Fruit fly (Drosophila melanogaster) whole organism, embryonic: ENCODE results near the gene MED14.

Experiments
- B-H1 ChIP-seq: fragments of 200-800 bp; sonication (Bioruptor generic); IDR thresholded peaks from 3 replicates; pipeline ENCODE4 v1.3.6; 2022; ENCODE audit warnings: missing biosample characterization, missing genetic modification characterization
- B-H2 ChIP-seq: fragments of 200-800 bp; sonication (Bioruptor generic); optimal IDR thresholded peaks from 2 replicates; lab custom pipeline; 2018; ENCODE audit warnings: missing biosample characterization, mild to moderate bottlenecking, missing genetic modification characterization
- CG1024 ChIP-seq: fragments of 200-800 bp; sonication (Bioruptor generic); IDR thresholded peaks from 2 replicates; pipeline ENCODE4 v1.3.6; 2022; ENCODE audit warnings: missing biosample characterization, missing genetic modification characterization
- CG10654 ChIP-seq: fragments of 200-800 bp; sonication (Bioruptor generic); optimal IDR thresholded peaks from 2 replicates; lab custom pipeline; 2016; ENCODE audit warnings: missing biosample characterization, missing genetic modification characterization
- CG11560 ChIP-seq: fragments of 200-800 bp; sonication (Bioruptor generic); IDR thresholded peaks from 3 replicates; pipeline ENCODE4 v1.3.6; 2022; ENCODE audit warnings: missing biosample characterization, missing genetic modification characterization
- CG12071 ChIP-seq: fragments of 200-800 bp; sonication (Bioruptor generic); optimal IDR thresholded peaks from 3 replicates; lab custom pipeline; 2018; ENCODE audit warnings: missing biosample characterization, mild to moderate bottlenecking, missing genetic modification characterization
- CG17612 ChIP-seq: fragments of 200-800 bp; sonication (Bioruptor generic); IDR thresholded peaks from 2 replicates; pipeline ENCODE4 v1.3.6; 2022; ENCODE audit warnings: missing biosample characterization, missing genetic modification characterization
- CG18476 ChIP-seq: fragments of 200-800 bp; sonication (Bioruptor generic); optimal IDR thresholded peaks from 2 replicates; lab custom pipeline; 2016; ENCODE audit warnings: missing biosample characterization, mild to moderate bottlenecking, missing genetic modification characterization
- CG18764 ChIP-seq: fragments of 200-800 bp; sonication (Bioruptor generic); optimal IDR thresholded peaks from 3 replicates; lab custom pipeline; 2016; ENCODE audit warnings: missing biosample characterization, missing genetic modification characterization
- CG2129 ChIP-seq: fragments of 200-800 bp; sonication (Bioruptor generic); IDR thresholded peaks from 2 replicates; pipeline ENCODE4 v1.3.6; 2022; ENCODE audit warnings: missing biosample characterization, missing genetic modification characterization; ENCODE audit not compliant: partially characterized antibody
- CG3163 ChIP-seq: fragments of 200-800 bp; sonication (Bioruptor generic); optimal IDR thresholded peaks from 3 replicates; lab custom pipeline; 2016; ENCODE audit warnings: missing biosample characterization, missing genetic modification characterization
- CG32772 ChIP-seq: fragments of 200-800 bp; sonication (Bioruptor generic); IDR thresholded peaks from 2 replicates; pipeline ENCODE4 v1.3.6; 2022; ENCODE audit warnings: missing biosample characterization, missing genetic modification characterization
- CG3726 ChIP-seq: fragments of 200-800 bp; sonication (Bioruptor generic); IDR thresholded peaks from 3 replicates; pipeline ENCODE4, ENCODE4 v1.3.6; 2022; ENCODE audit warnings: missing biosample characterization, missing genetic modification characterization
- CG4854 ChIP-seq: fragments of 200-800 bp; sonication (Bioruptor generic); optimal IDR thresholded peaks from 2 replicates; lab custom pipeline; 2016; ENCODE audit warnings: missing biosample characterization, missing genetic modification characterization, inconsistent platforms
- CG5953 ChIP-seq: fragments of 200-800 bp; sonication (Bioruptor generic); IDR thresholded peaks from 2 replicates; pipeline ENCODE4 v1.3.6; 2022; ENCODE audit warnings: missing biosample characterization, missing genetic modification characterization
- CG6791 ChIP-seq: fragments of 200-800 bp; sonication (Bioruptor generic); IDR thresholded peaks from 3 replicates; pipeline ENCODE4 v1.3.6; 2022; ENCODE audit warnings: missing biosample characterization, missing genetic modification characterization; ENCODE audit not compliant: partially characterized antibody
- CG7963 ChIP-seq: fragments of 200-800 bp; sonication (Bioruptor generic); IDR thresholded peaks from 3 replicates; pipeline ENCODE4 v1.3.6; 2022; ENCODE audit warnings: missing biosample characterization, missing genetic modification characterization; ENCODE audit not compliant: partially characterized antibody
- CG9215 ChIP-seq: fragments of 200-800 bp; sonication (Bioruptor generic); IDR thresholded peaks from 2 replicates; pipeline ENCODE4 v1.3.6; 2022; ENCODE audit warnings: missing biosample characterization, missing genetic modification characterization
- Chrac-16 ChIP-seq: fragments of 200-800 bp; sonication (Bioruptor generic); optimal IDR thresholded peaks from 3 replicates; lab custom pipeline; 2016; ENCODE audit warnings: missing biosample characterization, missing genetic modification characterization
- Gsc ChIP-seq: fragments of 200-800 bp; sonication (Bioruptor generic); IDR thresholded peaks from 2 replicates; pipeline ENCODE4 v1.3.6; 2022; ENCODE audit warnings: missing biosample characterization, missing genetic modification characterization
- HLH3B ChIP-seq: fragments of 200-800 bp; sonication (Bioruptor generic); IDR thresholded peaks from 2 replicates; pipeline ENCODE4 v1.3.6; 2022; ENCODE audit warnings: missing biosample characterization, missing genetic modification characterization
- HLH4C ChIP-seq: fragments of 200-800 bp; sonication (Bioruptor generic); IDR thresholded peaks from 3 replicates; pipeline ENCODE4 v1.3.6; 2022; ENCODE audit warnings: missing biosample characterization, missing genetic modification characterization; ENCODE audit not compliant: partially characterized antibody
- HLHmδ ChIP-seq: fragments of 200-800 bp; sonication (Bioruptor generic); optimal IDR thresholded peaks from 2 replicates; lab custom pipeline; 2018; ENCODE audit warnings: missing biosample characterization, mild to moderate bottlenecking, missing genetic modification characterization, moderate library complexity
- Lhr ChIP-seq: fragments of 200-800 bp; sonication (Bioruptor generic); optimal IDR thresholded peaks from 3 replicates; lab custom pipeline; 2017; ENCODE audit warnings: mild to moderate bottlenecking, missing biosample characterization, missing genetic modification reagents, missing genetic modification characterization
- Meics ChIP-seq: fragments of 200-800 bp; sonication (Bioruptor generic); optimal IDR thresholded peaks from 2 replicates; lab custom pipeline; 2017; ENCODE audit warnings: missing biosample characterization, mild to moderate bottlenecking, missing genetic modification characterization
- Neu2 ChIP-seq: fragments of 200-800 bp; sonication (Bioruptor generic); optimal IDR thresholded peaks from 3 replicates; lab custom pipeline; 2016; ENCODE audit warnings: missing biosample characterization, missing genetic modification characterization, borderline replicate concordance
- Sry-δ ChIP-seq: fragments of 200-800 bp; sonication (Bioruptor generic); optimal IDR thresholded peaks from 2 replicates; lab custom pipeline; 2016; ENCODE audit warnings: missing biosample characterization, missing genetic modification characterization
- ash1 ChIP-seq: fragments of 200-800 bp; sonication (Bioruptor generic); optimal IDR thresholded peaks from 2 replicates; lab custom pipeline; 2018; ENCODE audit warnings: missing biosample characterization, mild to moderate bottlenecking, missing genetic modification characterization
- chn ChIP-seq: fragments of 200-800 bp; sonication (Bioruptor generic); optimal IDR thresholded peaks from 2 replicates; lab custom pipeline; 2016; ENCODE audit warnings: missing biosample characterization, missing genetic modification characterization
- disco-r ChIP-seq: fragments of 200-800 bp; sonication (Bioruptor generic); optimal IDR thresholded peaks from 2 replicates; lab custom pipeline; 2016; ENCODE audit warnings: missing biosample characterization, missing genetic modification characterization
- emc ChIP-seq: fragments of 200-800 bp; sonication (Bioruptor generic); optimal IDR thresholded peaks from 2 replicates; lab custom pipeline; 2016; ENCODE audit warnings: missing biosample characterization, missing genetic modification characterization
- eve ChIP-seq, 2 experiments: fragments of >200 bp; optimal IDR thresholded peaks; 2 replicates each; lab custom pipeline; 2017; ENCODE audit warnings: missing biosample characterization in 2 of 2, missing genetic modification characterization in 2 of 2
- exex ChIP-seq: fragments of 200-800 bp; sonication (Bioruptor generic); optimal IDR thresholded peaks from 4 replicates; lab custom pipeline; 2018; ENCODE audit warnings: missing biosample characterization, mild to moderate bottlenecking, missing genetic modification characterization, moderate library complexity
- fd102C ChIP-seq: fragments of 200-800 bp; sonication (Bioruptor generic); optimal IDR thresholded peaks from 2 replicates; lab custom pipeline; 2018; ENCODE audit warnings: missing biosample characterization, mild to moderate bottlenecking, missing genetic modification characterization, moderate library complexity
- gcm ChIP-seq: fragments of 200-800 bp; sonication (Bioruptor generic); optimal IDR thresholded peaks from 2 replicates; lab custom pipeline; 2019; ENCODE audit warnings: missing biosample characterization, mild to moderate bottlenecking, missing genetic modification characterization, moderate library complexity
- jigr1 ChIP-seq: fragments of 200-800 bp; sonication (Bioruptor generic); IDR thresholded peaks from 3 replicates; pipeline ENCODE4 v1.3.6; 2022; ENCODE audit warnings: missing biosample characterization, missing genetic modification characterization
- kay ChIP-seq: fragments of 200-800 bp; sonication (Bioruptor generic); optimal IDR thresholded peaks from 2 replicates; lab custom pipeline; 2016; ENCODE audit warnings: missing biosample characterization, missing genetic modification characterization
- lilli ChIP-seq: fragments of 200-800 bp; sonication (Bioruptor generic); optimal IDR thresholded peaks from 3 replicates; lab custom pipeline; 2016; ENCODE audit warnings: missing biosample characterization, missing genetic modification characterization
- lov ChIP-seq, 2 experiments: fragments of 200-800 bp in 1 of 2; fragments of >200 bp in 1 of 2; sonication (Bioruptor generic) in 1 of 2; IDR thresholded peaks in 1 of 2; optimal IDR thresholded peaks in 1 of 2; 2 replicates in 1 of 2; 3 replicates in 1 of 2; pipeline versions ENCODE4 v1.3.6 to Lab custom; 2017 to 2022; ENCODE audit warnings: missing biosample characterization in 1 of 2, missing genetic modification characterization in 1 of 2
- nmo ChIP-seq: fragments of 200-800 bp; sonication (Bioruptor generic); optimal IDR thresholded peaks from 2 replicates; lab custom pipeline; 2018; ENCODE audit warnings: missing biosample characterization, mild to moderate bottlenecking, missing genetic modification characterization, moderate library complexity
- otp ChIP-seq: fragments of 200-800 bp; sonication (Bioruptor generic); IDR thresholded peaks from 3 replicates; pipeline ENCODE4, ENCODE4 v1.3.6; 2022; ENCODE audit warnings: missing biosample characterization, missing genetic modification characterization
- p53 ChIP-seq: fragments of 200-800 bp; sonication (Bioruptor generic); optimal IDR thresholded peaks from 2 replicates; lab custom pipeline; 2016; ENCODE audit warnings: missing biosample characterization, missing genetic modification characterization
- pb ChIP-seq: fragments of 200-800 bp; sonication (Bioruptor generic); optimal IDR thresholded peaks from 3 replicates; lab custom pipeline; 2016; ENCODE audit warnings: missing biosample characterization, missing genetic modification characterization
- psq ChIP-seq: fragments of 200-800 bp; sonication (Bioruptor generic); optimal IDR thresholded peaks from 2 replicates; lab custom pipeline; 2017; ENCODE audit warnings: missing biosample characterization, missing genetic modification characterization
- sna ChIP-seq: fragments of 200-800 bp; sonication (Bioruptor generic); IDR thresholded peaks from 2 replicates; pipeline ENCODE4 v1.3.6; 2022; ENCODE audit warnings: missing biosample characterization, missing genetic modification characterization; ENCODE audit not compliant: partially characterized antibody
- sr ChIP-seq: fragments of 200-800 bp; sonication (Bioruptor generic); IDR thresholded peaks from 3 replicates; pipeline ENCODE4 v1.3.6; 2022; ENCODE audit warnings: missing biosample characterization, missing genetic modification characterization
- stc ChIP-seq: fragments of 200-800 bp; sonication (Bioruptor generic); IDR thresholded peaks from 2 replicates; pipeline ENCODE4 v1.3.6; 2022; ENCODE audit warnings: missing biosample characterization, missing genetic modification characterization
- wek ChIP-seq: fragments of 200-800 bp; sonication (Bioruptor generic); optimal IDR thresholded peaks from 3 replicates; lab custom pipeline; 2018; ENCODE audit warnings: missing biosample characterization, mild to moderate bottlenecking, missing genetic modification characterization, moderate library complexity
- z ChIP-seq: fragments of 200-800 bp; sonication (Bioruptor generic); IDR thresholded peaks from 3 replicates; pipeline ENCODE4 v1.3.6; 2022; ENCODE audit warnings: missing biosample characterization, missing genetic modification characterization

The MED14 gene

dm6 chr3L:644111-644718 lies 51.2 kb downstream of the MED14 start (continued):
- TF ChIP-seq stc (GFP tag; lab: Robert Waterston, UW) (peak; percentile 87), Meics (GFP tag; lab: Kevin White, UChicago) (peak; percentile 72), z (peak; percentile 77), p53 (GFP tag; lab: Kevin White, UChicago) (peak; percentile 82), CG2129 (GFP tag; lab: Robert Waterston, UW) (no peak), pb (GFP tag; lab: Kevin White, UChicago) (peak; percentile 66), CG5953 (GFP tag; lab: Robert Waterston, UW) (peak; percentile 92), CG6791 (GFP tag; lab: Robert Waterston, UW) (no peak), B-H2 (GFP tag; lab: Kevin White, UChicago) (no peak), CG3163 (GFP tag; lab: Kevin White, UChicago) (peak; percentile 77), HLH4C (GFP tag; lab: Robert Waterston, UW) (no peak), chn (GFP tag; lab: Kevin White, UChicago) (peak; percentile 91), CG18476 (GFP tag; lab: Kevin White, UChicago) (peak; percentile 72), CG7963 (GFP tag; lab: Robert Waterston, UW) (no peak), disco-r (GFP tag; lab: Kevin White, UChicago) (peak; percentile 75), CG12071 (GFP tag; lab: Kevin White, UChicago) (peak; percentile 90), sna (GFP tag; lab: Robert Waterston, UW) (no peak), Sry-δ (peak; percentile 55), otp (GFP tag; lab: Robert Waterston, UW) (peak; percentile 90), fd102C (GFP tag; lab: Kevin White, UChicago) (no peak), CG3726 (GFP tag; lab: Robert Waterston, UW) (0 out of 3 replicates have a peak, but pooled peaks have one; percentile 59), sr (peak; percentile 73; the same call in 2 of the 3 replicates), CG11560 (tag; lab: Robert Waterston, UW) (peak; percentile 58; the same call in 1 of the 3 replicates), CG18764 (GFP tag; lab: Kevin White, UChicago) (peak; percentile 89), CG32772 (GFP tag; lab: Robert Waterston, UW) (peak; percentile 88), gcm (GFP tag; lab: Kevin White, UChicago) (peak; percentile 84), lilli (GFP tag; lab: Kevin White, UChicago) (peak; percentile 81), eve (GFP tag; optimal IDR thresholded peaks at IDR 0.05; lab: Kevin White, UChicago) (no peak), lov (optimal IDR thresholded peaks at IDR 0.05; lab: Kevin White, UChicago) (no peak), lov (GFP tag; IDR thresholded peaks at IDR 0.05; lab: Robert Waterston, UW) (peak; percentile 86; the same call in 2 of the 3 replicates), ash1 (GFP tag; lab: Kevin White, UChicago) (no peak), jigr1 (GFP tag; lab: Robert Waterston, UW) (peak; percentile 58; the same call in 1 of the 3 replicates), emc (GFP tag; lab: Kevin White, UChicago) (peak; percentile 47), nmo (peak; percentile 86), CG9215 (GFP tag; lab: Robert Waterston, UW) (peak; percentile 60; the same call in 1 of the 2 replicates), Lhr (GFP tag; lab: Kevin White, UChicago) (peak; percentile 76), exex (tag; lab: Kevin White, UChicago) (peak; percentile 14), wek (peak; percentile 69), CG17612 (GFP tag; lab: Robert Waterston, UW) (peak; percentile 51; the same call in 1 of the 2 replicates), HLHmδ (GFP tag; lab: Kevin White, UChicago) (no peak), CG4854 (peak; percentile 69), Chrac-16 (peak; percentile 83), HLH3B (GFP tag; lab: Robert Waterston, UW) (peak; percentile 91), CG1024 (GFP tag; lab: Robert Waterston, UW) (peak; percentile 88), Gsc (GFP tag; lab: Robert Waterston, UW) (peak; percentile 83), B-H1 (GFP tag; lab: Robert Waterston, UW) (peak; percentile 80; the same call in 2 of the 3 replicates), psq (GFP tag; lab: Kevin White, UChicago) (peak; percentile 65), kay (GFP tag; lab: Kevin White, UChicago) (peak; percentile 69), Neu2 (GFP tag; lab: Kevin White, UChicago) (peak; percentile 43), CG10654 (peak; percentile 83)
